Fruit fly (Drosophila melanogaster) whole organism, embryonic: ENCODE measurements around the gene CG3119.
A peak's percentile ranks its signal among the peaks of the same experiment; 100 is the strongest.

Experiments used
- ATbp ChIP-seq: fragments of 200-800 bp; sonication (Bioruptor generic); optimal IDR thresholded peaks from 2 replicates; lab custom pipeline; 2017; ENCODE audit warnings: missing biosample characterization, mild to moderate bottlenecking, missing genetic modification characterization, missing genetic modification reagents
- CG11560 ChIP-seq: fragments of 200-800 bp; sonication (Bioruptor generic); IDR thresholded peaks from 3 replicates; pipeline ENCODE4 v1.3.6; 2022; ENCODE audit warnings: missing biosample characterization, missing genetic modification characterization
- CG12299 ChIP-seq: fragments of 200-800 bp; sonication (Bioruptor generic); optimal IDR thresholded peaks from 2 replicates; lab custom pipeline; 2018; ENCODE audit warnings: missing biosample characterization, mild to moderate bottlenecking, missing genetic modification characterization
- CG14965 ChIP-seq: fragments of 200-800 bp; sonication (Bioruptor generic); optimal IDR thresholded peaks from 2 replicates; lab custom pipeline; 2016; ENCODE audit warnings: missing biosample characterization, missing genetic modification characterization, borderline replicate concordance
- CG1602 ChIP-seq: fragments of 200-800 bp; sonication (Bioruptor generic); optimal IDR thresholded peaks from 3 replicates; lab custom pipeline; 2016; ENCODE audit warnings: missing biosample characterization, missing genetic modification characterization
- CG16815 ChIP-seq: fragments of 200-800 bp; sonication (Bioruptor generic); optimal IDR thresholded peaks from 3 replicates; lab custom pipeline; 2017; ENCODE audit warnings: missing biosample characterization, mild to moderate bottlenecking, missing genetic modification characterization
- CG1792 ChIP-seq: fragments of 200-800 bp; sonication (Bioruptor generic); optimal IDR thresholded peaks from 2 replicates; lab custom pipeline; 2016; ENCODE audit warnings: missing biosample characterization, missing genetic modification characterization
- CG18619 ChIP-seq: fragments of 200-800 bp; sonication (Bioruptor generic); optimal IDR thresholded peaks from 3 replicates; lab custom pipeline; 2017; ENCODE audit warnings: missing biosample characterization, mild to moderate bottlenecking, missing genetic modification characterization
- CG2202 ChIP-seq: fragments of 200-800 bp; sonication (Bioruptor generic); optimal IDR thresholded peaks from 2 replicates; lab custom pipeline; 2018; ENCODE audit warnings: missing biosample characterization, mild to moderate bottlenecking, missing genetic modification characterization
- CG32532 ChIP-seq: fragments of 200-800 bp; sonication (Bioruptor generic); IDR thresholded peaks from 2 replicates; pipeline ENCODE4 v1.3.6; 2022; ENCODE audit warnings: missing biosample characterization, missing genetic modification characterization
- CG3847 ChIP-seq: fragments of 200-800 bp; sonication (Bioruptor generic); IDR thresholded peaks from 2 replicates; pipeline ENCODE4 v1.3.6; 2022; ENCODE audit warnings: missing biosample characterization, missing genetic modification characterization
- CG4282 ChIP-seq: fragments of 200-800 bp; sonication (Bioruptor generic); optimal IDR thresholded peaks from 2 replicates; lab custom pipeline; 2016; ENCODE audit warnings: missing biosample characterization, missing genetic modification characterization
- CG4617 ChIP-seq: fragments of 200-800 bp; sonication (Bioruptor generic); optimal IDR thresholded peaks from 3 replicates; lab custom pipeline; 2016; ENCODE audit warnings: missing biosample characterization, missing genetic modification characterization, borderline replicate concordance
- CG7928 ChIP-seq: fragments of 200-800 bp; sonication (Bioruptor generic); optimal IDR thresholded peaks from 2 replicates; lab custom pipeline; 2017; ENCODE audit warnings: missing biosample characterization, mild to moderate bottlenecking, missing genetic modification characterization
- CG9437 ChIP-seq: fragments of 200-800 bp; sonication (Bioruptor generic); optimal IDR thresholded peaks from 2 replicates; lab custom pipeline; 2018; ENCODE audit warnings: missing biosample characterization, mild to moderate bottlenecking, missing genetic modification characterization
- CG9727 ChIP-seq: fragments of 200-800 bp; sonication (Bioruptor generic); optimal IDR thresholded peaks from 3 replicates; lab custom pipeline; 2017; ENCODE audit warnings: missing biosample characterization, mild to moderate bottlenecking, missing genetic modification characterization
- Dbx ChIP-seq: fragments of 200-800 bp; sonication (Bioruptor generic); IDR thresholded peaks from 3 replicates; pipeline ENCODE4 v1.3.6; 2022; ENCODE audit warnings: missing biosample characterization, missing genetic modification characterization
- Dip3 ChIP-seq: fragments of 200-800 bp; sonication (Bioruptor generic); optimal IDR thresholded peaks from 3 replicates; lab custom pipeline; 2016; ENCODE audit warnings: missing biosample characterization, missing genetic modification characterization
- Dll ChIP-seq: fragments of 200-800 bp; sonication (Bioruptor generic); IDR thresholded peaks from 4 replicates; pipeline ENCODE4 v1.3.6; 2022; ENCODE audit warnings: missing biosample characterization, missing genetic modification characterization; ENCODE audit not compliant: partially characterized antibody
- Dp ChIP-seq: fragments of 200-800 bp; sonication (Bioruptor generic); optimal IDR thresholded peaks from 2 replicates; lab custom pipeline; 2018; ENCODE audit warnings: missing biosample characterization, mild to moderate bottlenecking, missing genetic modification characterization, moderate library complexity
- Dref ChIP-seq: fragments of 200-800 bp; sonication (Bioruptor generic); IDR thresholded peaks from 2 replicates; pipeline ENCODE4 v1.3.6; 2022; ENCODE audit warnings: missing biosample characterization, missing genetic modification characterization
- Ets97D ChIP-seq: fragments of 200-800 bp; sonication (Bioruptor generic); optimal IDR thresholded peaks from 3 replicates; lab custom pipeline; 2016; ENCODE audit warnings: missing biosample characterization, missing genetic modification characterization
- Fer3 ChIP-seq: fragments of 200-800 bp; sonication (Bioruptor generic); optimal IDR thresholded peaks from 2 replicates; lab custom pipeline; 2018; ENCODE audit warnings: missing biosample characterization, mild to moderate bottlenecking, missing genetic modification characterization, moderate library complexity
- HHEX ChIP-seq: fragments of 200-800 bp; sonication (Bioruptor generic); optimal IDR thresholded peaks from 3 replicates; lab custom pipeline; 2017; ENCODE audit warnings: missing biosample characterization, mild to moderate bottlenecking, missing genetic modification characterization, missing genetic modification reagents
- Hr3 ChIP-seq: fragments of 200-800 bp; sonication (Bioruptor generic); optimal IDR thresholded peaks from 3 replicates; lab custom pipeline; 2016; ENCODE audit warnings: missing biosample characterization, missing genetic modification characterization
- Mad ChIP-seq: fragments of 200-800 bp; sonication (Bioruptor generic); optimal IDR thresholded peaks from 2 replicates; lab custom pipeline; 2016; ENCODE audit warnings: missing biosample characterization, missing genetic modification characterization
- NC2β ChIP-seq: fragments of 200-800 bp; sonication (Bioruptor generic); optimal IDR thresholded peaks from 2 replicates; lab custom pipeline; 2016; ENCODE audit warnings: missing biosample characterization, missing genetic modification characterization
- Nf-YA ChIP-seq: fragments of 200-800 bp; sonication (Bioruptor generic); IDR thresholded peaks from 2 replicates; pipeline ENCODE4 v1.3.6; 2022; ENCODE audit warnings: missing biosample characterization, missing genetic modification characterization
- Oaz ChIP-seq: fragments of 200-800 bp; sonication (Bioruptor generic); IDR thresholded peaks from 2 replicates; pipeline ENCODE4 v1.3.6; 2022; ENCODE audit warnings: missing biosample characterization, missing genetic modification characterization
- PHDP ChIP-seq: fragments of 200-800 bp; sonication (Bioruptor generic); optimal IDR thresholded peaks from 3 replicates; lab custom pipeline; 2018; ENCODE audit warnings: missing biosample characterization, mild to moderate bottlenecking, missing genetic modification characterization, moderate library complexity
- Ravus ChIP-seq: fragments of 200-800 bp; sonication (Bioruptor generic); IDR thresholded peaks from 2 replicates; pipeline ENCODE4 v1.3.6; 2022; ENCODE audit warnings: missing biosample characterization, missing genetic modification characterization
- Sox102F ChIP-seq: fragments of 200-800 bp; sonication (Bioruptor generic); optimal IDR thresholded peaks from 2 replicates; lab custom pipeline; 2018; ENCODE audit warnings: missing biosample characterization, mild to moderate bottlenecking, missing genetic modification characterization, moderate library complexity
- Trl ChIP-seq, 3 experiments: fragments of >200 bp in 2 of 3; fragments of 200-800 bp in 1 of 3; sonication (Bioruptor generic) in 1 of 3; optimal IDR thresholded peaks; 2 replicates in 1 of 3; 3 replicates in 2 of 3; lab custom pipeline; 2016 to 2017; ENCODE audit warnings: missing biosample characterization in 1 of 3, missing genetic modification characterization in 1 of 3
- ab ChIP-seq: fragments of 200-800 bp; sonication (Bioruptor generic); optimal IDR thresholded peaks from 2 replicates; lab custom pipeline; 2016; ENCODE audit warnings: missing biosample characterization, missing genetic modification characterization
- ara ChIP-seq: fragments of 200-800 bp; sonication (Bioruptor generic); IDR thresholded peaks from 2 replicates; pipeline ENCODE4 v1.3.6; 2022; ENCODE audit warnings: missing biosample characterization, missing genetic modification characterization
- az2 ChIP-seq: fragments of 200-800 bp; sonication (Bioruptor generic); optimal IDR thresholded peaks from 3 replicates; lab custom pipeline; 2016; ENCODE audit warnings: missing biosample characterization, missing genetic modification characterization
- br ChIP-seq: fragments of >200 bp; optimal IDR thresholded peaks from 2 replicates; lab custom pipeline; 2017
- emc ChIP-seq: fragments of 200-800 bp; sonication (Bioruptor generic); optimal IDR thresholded peaks from 2 replicates; lab custom pipeline; 2016; ENCODE audit warnings: missing biosample characterization, missing genetic modification characterization
- esg ChIP-seq: fragments of 200-800 bp; sonication (Bioruptor generic); conservative IDR thresholded peaks from 2 replicates; pipeline ENCODE4 v1.3.6; 2022; ENCODE audit warnings: missing biosample characterization, missing genetic modification characterization
- fd96Cb ChIP-seq: fragments of 200-800 bp; sonication (Bioruptor generic); optimal IDR thresholded peaks from 2 replicates; lab custom pipeline; 2018; ENCODE audit warnings: missing biosample characterization, mild to moderate bottlenecking, missing genetic modification characterization, moderate library complexity
- ftz-f1 ChIP-seq: fragments of 200-800 bp; sonication (Bioruptor generic); optimal IDR thresholded peaks from 2 replicates; lab custom pipeline; 2016; ENCODE audit warnings: missing biosample characterization, missing genetic modification characterization
- kni ChIP-seq: fragments of 200-800 bp; sonication (Bioruptor generic); optimal IDR thresholded peaks from 3 replicates; lab custom pipeline; 2017; ENCODE audit warnings: mild to moderate bottlenecking, missing biosample characterization, missing genetic modification reagents, missing genetic modification characterization
- knrl ChIP-seq: fragments of 200-800 bp; sonication (Bioruptor generic); IDR thresholded peaks from 3 replicates; pipeline ENCODE4 v1.3.6; 2022; ENCODE audit warnings: missing biosample characterization, missing genetic modification characterization; ENCODE audit not compliant: partially characterized antibody
- lilli ChIP-seq: fragments of 200-800 bp; sonication (Bioruptor generic); optimal IDR thresholded peaks from 3 replicates; lab custom pipeline; 2016; ENCODE audit warnings: missing biosample characterization, missing genetic modification characterization
- mld ChIP-seq: fragments of 200-800 bp; sonication (Bioruptor generic); IDR thresholded peaks from 3 replicates; pipeline ENCODE4 v1.3.6; 2022; ENCODE audit warnings: missing biosample characterization, missing genetic modification characterization; ENCODE audit not compliant: partially characterized antibody
- nau ChIP-seq: fragments of 200-800 bp; sonication (Bioruptor generic); optimal IDR thresholded peaks from 3 replicates; lab custom pipeline; 2017; ENCODE audit warnings: missing biosample characterization, mild to moderate bottlenecking, missing genetic modification characterization, missing genetic modification reagents
- sens-2 ChIP-seq: fragments of 200-800 bp; sonication (Bioruptor generic); IDR thresholded peaks from 2 replicates; pipeline ENCODE4 v1.3.6; 2022; ENCODE audit warnings: missing biosample characterization, missing genetic modification characterization
- sim ChIP-seq: fragments of 200-800 bp; sonication (Bioruptor generic); IDR thresholded peaks from 2 replicates; pipeline ENCODE4 v1.3.6; 2022; ENCODE audit warnings: missing biosample characterization, missing genetic modification characterization
- trh ChIP-seq: fragments of 200-800 bp; sonication (Bioruptor generic); optimal IDR thresholded peaks from 2 replicates; lab custom pipeline; 2016; ENCODE audit warnings: missing biosample characterization, missing genetic modification characterization
- yki ChIP-seq: fragments of >200 bp; optimal IDR thresholded peaks from 3 replicates; lab custom pipeline; 2018
- z ChIP-seq: fragments of 200-800 bp; sonication (Bioruptor generic); IDR thresholded peaks from 3 replicates; pipeline ENCODE4 v1.3.6; 2022; ENCODE audit warnings: missing biosample characterization, missing genetic modification characterization

CG3119 gene

dm6 chr2L:2857862-2858734 is 20.5 kb upstream of the CG3119 start (continued):
- TF ChIP-seq CG12299 (tag; lab: Kevin White, UChicago) (no peak), CG11560 (tag; lab: Robert Waterston, UW) (no peak), az2 (GFP tag; lab: Kevin White, UChicago) (no peak), yki (lab: Kevin White, UChicago) (no peak), CG9727 (GFP tag; lab: Kevin White, UChicago) (peak; percentile 2), sim (GFP tag; lab: Robert Waterston, UW) (no peak), ftz-f1 (GFP tag; lab: Kevin White, UChicago) (no peak), Nf-YA (GFP tag; lab: Robert Waterston, UW) (no peak), CG2202 (no peak), ab (no peak), fd96Cb (tag; lab: Kevin White, UChicago) (no peak), Oaz (GFP tag; lab: Robert Waterston, UW) (no peak), CG16815 (GFP tag; lab: Kevin White, UChicago) (no peak), ATbp (no peak), CG7928 (GFP tag; lab: Kevin White, UChicago) (no peak), emc (GFP tag; lab: Kevin White, UChicago) (no peak), br (lab: Kevin White, UChicago) (no peak), esg (GFP tag; lab: Robert Waterston, UW) (no peak), Hr3 (GFP tag; lab: Kevin White, UChicago) (no peak), sens-2 (GFP tag; lab: Robert Waterston, UW) (no peak), lilli (GFP tag; lab: Kevin White, UChicago) (peak; percentile 31), CG14965 (GFP tag; lab: Kevin White, UChicago) (no peak), kni (GFP tag; lab: Kevin White, UChicago) (no peak), Trl (optimal IDR thresholded peaks at IDR 0.05; lab: Kevin White, UChicago) (peak; percentile 26 to 43), Trl (GFP tag; optimal IDR thresholded peaks at IDR 0.05; lab: Kevin White, UChicago) (peak; percentile 2), trh (GFP tag; lab: Kevin White, UChicago) (no peak), Ravus (GFP tag; lab: Robert Waterston, UW) (no peak), CG18619 (GFP tag; lab: Kevin White, UChicago) (no peak), Ets97D (no peak), Dp (no peak), CG9437 (no peak), Mad (GFP tag; lab: Kevin White, UChicago) (no peak), Dref (GFP tag; lab: Robert Waterston, UW) (no peak), CG4282 (peak; percentile 6), NC2β (GFP tag; lab: Kevin White, UChicago) (no peak), Dip3 (GFP tag; lab: Kevin White, UChicago) (no peak), mld (no peak), CG1792 (GFP tag; lab: Kevin White, UChicago) (no peak), Fer3 (peak; percentile 16), CG3847 (GFP tag; lab: Robert Waterston, UW) (no peak)

dm6 chr2L:2856960-2857584 is 19.4 kb upstream of the CG3119 start, which contains the start of gene CG2991:
TSS of gene CG2991 (plus strand) at chr2L:2857164.
- TF ChIP-seq CG32532 (GFP tag; lab: Robert Waterston, UW) (no peak), Dll (GFP tag; lab: Robert Waterston, UW) (peak; percentile 83), HHEX (no peak), nau (GFP tag; lab: Kevin White, UChicago) (no peak), CG4617 (GFP tag; lab: Kevin White, UChicago) (peak; percentile 86), PHDP (tag; lab: Kevin White, UChicago) (peak; percentile 4), Fer3 (peak; percentile 5), ara (no peak), z (GFP tag; lab: Robert Waterston, UW) (0 out of 3 replicates have a peak, but pooled peaks have one; percentile 29), Sox102F (no peak), knrl (GFP tag; lab: Robert Waterston, UW) (peak; percentile 82), Dbx (GFP tag; lab: Robert Waterston, UW) (0 out of 3 replicates have a peak, but pooled peaks have one; percentile 21), CG1602 (GFP tag; lab: Kevin White, UChicago) (no peak)
